Fruit fly (Drosophila melanogaster): ENCODE measurements around the gene Obp18a.

The Obp18a gene

DNA sequence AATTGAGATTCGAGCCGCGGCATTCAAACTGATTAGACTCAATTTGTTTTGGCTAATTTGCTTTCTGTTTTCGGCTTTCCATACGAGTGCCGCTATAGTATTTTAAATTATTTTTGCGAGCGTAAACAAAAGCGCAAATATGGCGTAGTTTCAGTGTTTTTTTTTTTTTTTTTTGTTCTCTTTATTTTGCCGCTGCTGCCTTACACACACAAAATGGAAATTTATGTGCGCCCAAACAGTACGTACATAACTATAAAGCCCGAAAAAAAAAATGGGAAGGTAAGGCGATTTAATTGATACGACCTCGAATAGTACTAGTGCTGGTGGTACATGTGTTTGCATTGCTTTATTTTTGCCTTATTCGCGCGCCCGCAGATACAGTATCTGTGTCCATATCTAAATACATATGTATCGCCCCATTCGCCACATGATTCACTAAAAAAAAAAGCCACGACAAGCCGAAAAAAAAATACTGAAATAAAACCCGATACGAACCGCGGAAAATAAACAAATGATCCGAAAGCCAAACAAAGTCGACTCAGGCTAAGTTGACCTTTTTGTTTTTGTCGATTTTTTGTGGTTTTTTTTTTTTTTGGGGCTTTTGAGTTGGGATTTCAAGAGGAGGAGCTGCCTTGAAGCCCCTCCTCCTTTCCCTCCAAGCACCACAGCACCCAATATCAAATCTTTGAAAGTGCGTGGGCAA is 12.4 kb upstream of the Obp18a start (continued):
- TF ChIP-seq sd (tag; optimal IDR thresholded peaks at IDR 0.05): peak; percentile 28
- TF ChIP-seq z (GFP tag; IDR thresholded peaks at IDR 0.05): 0 out of 3 replicates have a peak, but pooled peaks have one; percentile 37
- TF ChIP-seq CG31224 (GFP tag; IDR thresholded peaks at IDR 0.05): peak; percentile 82
- no peak for TF ChIP-seq Dfd (GFP tag; optimal IDR thresholded peaks at IDR 0.05)
- peak; percentile 43 for TF ChIP-seq sens (GFP tag)
- TF ChIP-seq Xrp1 (GFP tag; IDR thresholded peaks at IDR 0.05): no peak
- 0 out of 2 replicates have a peak, but pooled peaks have one; percentile 23 for TF ChIP-seq Drgx (GFP tag; IDR thresholded peaks at IDR 0.05)
- no peak for TF ChIP-seq CG30403 (GFP tag; optimal IDR thresholded peaks at IDR 0.05)
- no peak for TF ChIP-seq CG2712 (tag; optimal IDR thresholded peaks at IDR 0.05)

DNA sequence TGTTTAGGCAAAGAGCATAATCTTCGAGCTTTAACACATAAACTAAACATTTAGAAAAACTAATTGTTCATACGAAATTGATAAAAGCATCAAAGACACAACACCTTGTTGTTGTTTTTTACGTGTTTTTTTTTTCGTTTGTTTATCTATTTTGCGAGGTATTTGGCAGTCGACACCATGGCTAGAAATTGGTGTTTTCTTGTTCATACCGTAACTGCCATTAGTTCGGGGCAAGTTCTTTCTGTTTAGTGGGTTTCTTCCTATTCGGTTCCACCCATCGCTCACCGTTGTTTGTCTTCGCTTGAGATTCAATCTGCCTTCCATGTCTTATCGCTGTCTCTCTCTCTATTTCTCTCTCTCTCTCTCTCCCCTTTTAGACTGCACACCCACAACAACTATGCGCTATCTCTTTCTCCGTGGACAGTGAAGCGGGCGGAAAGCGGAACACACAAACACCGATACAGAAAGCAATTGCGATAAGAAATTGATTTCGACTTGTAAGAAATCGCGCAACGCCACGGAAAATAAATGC is 10.8 kb upstream of the Obp18a start:
- no peak for TF ChIP-seq psq (GFP tag; optimal IDR thresholded peaks at IDR 0.05)
- TF ChIP-seq CG14860 (GFP tag; IDR thresholded peaks at IDR 0.05; ENCODE audit: partially characterized antibody): no peak
- no peak for TF ChIP-seq CG11723 (GFP tag; optimal IDR thresholded peaks at IDR 0.05)
- TF ChIP-seq Dp (GFP tag; optimal IDR thresholded peaks at IDR 0.05): no peak
- peak; percentile 54 for TF ChIP-seq lilli (GFP tag; optimal IDR thresholded peaks at IDR 0.05)
- no peak for TF ChIP-seq lola (GFP tag; optimal IDR thresholded peaks at IDR 0.05)
- no peak for TF ChIP-seq E2f1 (GFP tag; IDR thresholded peaks at IDR 0.05)
- no peak for TF ChIP-seq CG10147 (GFP tag; optimal IDR thresholded peaks at IDR 0.05)
- TF ChIP-seq CG5245 (GFP tag; optimal IDR thresholded peaks at IDR 0.05): no peak
- TF ChIP-seq CoRest (tag; optimal IDR thresholded peaks at IDR 0.05): peak; percentile 17
- no peak for TF ChIP-seq NFAT (GFP tag; IDR thresholded peaks at IDR 0.05)
- TF ChIP-seq Six4 (GFP tag; optimal IDR thresholded peaks at IDR 0.05): no peak
- TF ChIP-seq Xrp1 (GFP tag; IDR thresholded peaks at IDR 0.05): peak; percentile 52; the same call in 1 of the 2 replicates
- TF ChIP-seq CG4404 (GFP tag; IDR thresholded peaks at IDR 0.05): no peak
- TF ChIP-seq Hr39 (optimal IDR thresholded peaks at IDR 0.05): no peak
- TF ChIP-seq grau (tag; optimal IDR thresholded peaks at IDR 0.05): no peak
- no peak for TF ChIP-seq sna (GFP tag; IDR thresholded peaks at IDR 0.05; ENCODE audit: partially characterized antibody)
- TF ChIP-seq dpn (GFP tag; optimal IDR thresholded peaks at IDR 0.05): peak; percentile 17 to 42
- no peak for TF ChIP-seq CG4328 (GFP tag; optimal IDR thresholded peaks at IDR 0.05)
- no peak for TF ChIP-seq CG31441 (GFP tag; IDR thresholded peaks at IDR 0.05)
- peak in 1 of 2 experiments; percentile 84 for TF ChIP-seq eve (GFP tag; optimal IDR thresholded peaks at IDR 0.05)
- peak; percentile 14; the same call in 1 of the 2 replicates for TF ChIP-seq CG3847 (GFP tag; IDR thresholded peaks at IDR 0.05)
- TF ChIP-seq HmgZ (tag; optimal IDR thresholded peaks at IDR 0.05): peak; percentile 8
- peak; percentile 66 for TF ChIP-seq crol (GFP tag; IDR thresholded peaks at IDR 0.05)
- no peak for TF ChIP-seq Dek (tag; optimal IDR thresholded peaks at IDR 0.05)
- 0 out of 3 replicates have a peak, but pooled peaks have one; percentile 21 for TF ChIP-seq CG11695 (GFP tag; IDR thresholded peaks at IDR 0.05)
- TF ChIP-seq ac (GFP tag; optimal IDR thresholded peaks at IDR 0.05): no peak
- peak; percentile 94 for TF ChIP-seq grn (GFP tag; optimal IDR thresholded peaks at IDR 0.05)
- TF ChIP-seq da (GFP tag; optimal IDR thresholded peaks at IDR 0.05): no peak
- no peak for TF ChIP-seq zen2 (GFP tag; IDR thresholded peaks at IDR 0.05; ENCODE audit: partially characterized antibody)
- TF ChIP-seq CG10654 (GFP tag; optimal IDR thresholded peaks at IDR 0.05): no peak
- TF ChIP-seq cg (GFP tag; optimal IDR thresholded peaks at IDR 0.05): peak; percentile 45
- no peak for TF ChIP-seq nom (GFP tag; optimal IDR thresholded peaks at IDR 0.05)
- no peak for TF ChIP-seq CkIIα-i1 (GFP tag; IDR thresholded peaks at IDR 0.05)
- TF ChIP-seq disco-r (GFP tag; optimal IDR thresholded peaks at IDR 0.05): no peak
- peak; percentile 3 for TF ChIP-seq CG10979 (tag; optimal IDR thresholded peaks at IDR 0.05)
- peak; percentile 15; the same call in 1 of the 2 replicates for TF ChIP-seq MBD-R2 (GFP tag; IDR thresholded peaks at IDR 0.05)
- TF ChIP-seq CG8944 (GFP tag; optimal IDR thresholded peaks at IDR 0.05): no peak
- peak; percentile 26 for TF ChIP-seq Blimp-1 (GFP tag; optimal IDR thresholded peaks at IDR 0.05)
- peak; percentile 23 for TF ChIP-seq Meics (GFP tag; optimal IDR thresholded peaks at IDR 0.05)
